Fruit fly (Drosophila melanogaster) whole organism, embryonic: ENCODE results near the gene sage.

Experiments used
- B-H2 ChIP-seq: fragments of 200-800 bp; sonication (Bioruptor generic); optimal IDR thresholded peaks from 2 replicates; lab custom pipeline; 2018; ENCODE audit warnings: missing biosample characterization, mild to moderate bottlenecking, missing genetic modification characterization
- CG10543 ChIP-seq: fragments of 200-800 bp; sonication (Bioruptor generic); optimal IDR thresholded peaks from 3 replicates; lab custom pipeline; 2017; ENCODE audit warnings: missing biosample characterization, mild to moderate bottlenecking, missing genetic modification characterization, moderate library complexity
- CG12391 ChIP-seq: fragments of 200-800 bp; sonication (Bioruptor generic); optimal IDR thresholded peaks from 3 replicates; lab custom pipeline; 2018; ENCODE audit warnings: missing biosample characterization, mild to moderate bottlenecking, missing genetic modification characterization, moderate library complexity
- CG14050 ChIP-seq: fragments of 200-800 bp; sonication (Bioruptor generic); IDR thresholded peaks from 3 replicates; pipeline ENCODE4 v1.3.6; 2022; ENCODE audit warnings: missing biosample characterization, missing genetic modification characterization
- CG15269 ChIP-seq: fragments of 200-800 bp; sonication (Bioruptor generic); optimal IDR thresholded peaks from 2 replicates; lab custom pipeline; 2018; ENCODE audit warnings: missing biosample characterization, mild to moderate bottlenecking, missing genetic modification characterization, moderate library complexity
- CG16863 ChIP-seq: fragments of 200-800 bp; sonication (Bioruptor generic); optimal IDR thresholded peaks from 3 replicates; lab custom pipeline; 2016; ENCODE audit warnings: missing biosample characterization, missing genetic modification characterization
- CG17912 ChIP-seq: fragments of 200-800 bp; sonication (Bioruptor generic); optimal IDR thresholded peaks from 2 replicates; lab custom pipeline; 2018; ENCODE audit warnings: missing biosample characterization, mild to moderate bottlenecking, missing genetic modification characterization
- CG30431 ChIP-seq: fragments of 200-800 bp; sonication (Bioruptor generic); optimal IDR thresholded peaks from 2 replicates; lab custom pipeline; 2017; ENCODE audit warnings: missing biosample characterization, missing genetic modification characterization
- CG31441 ChIP-seq: fragments of 200-800 bp; sonication (Bioruptor generic); IDR thresholded peaks from 2 replicates; pipeline ENCODE4 v1.3.6; 2022; ENCODE audit warnings: missing biosample characterization, missing genetic modification characterization
- CG34224 ChIP-seq: fragments of 200-800 bp; sonication (Bioruptor generic); IDR thresholded peaks from 3 replicates; pipeline ENCODE4 v1.3.6; 2022; ENCODE audit warnings: missing biosample characterization, missing genetic modification characterization; ENCODE audit not compliant: partially characterized antibody
- CG4328 ChIP-seq: fragments of 200-800 bp; sonication (Bioruptor generic); optimal IDR thresholded peaks from 3 replicates; lab custom pipeline; 2017; ENCODE audit warnings: missing biosample characterization, missing genetic modification reagents, missing genetic modification characterization
- CG4730 ChIP-seq: fragments of 200-800 bp; sonication (Bioruptor generic); IDR thresholded peaks from 2 replicates; pipeline ENCODE4 v1.3.6; 2022; ENCODE audit warnings: missing biosample characterization, missing genetic modification characterization
- CG6683 ChIP-seq: fragments of 200-800 bp; sonication (Bioruptor generic); optimal IDR thresholded peaks from 2 replicates; lab custom pipeline; 2017; ENCODE audit warnings: missing biosample characterization, mild to moderate bottlenecking, missing genetic modification characterization, missing genetic modification reagents
- CG7372 ChIP-seq: fragments of 200-800 bp; sonication (Bioruptor generic); IDR thresholded peaks from 2 replicates; pipeline ENCODE4 v1.3.6; 2022; ENCODE audit warnings: missing biosample characterization, missing genetic modification characterization
- CG7745 ChIP-seq: fragments of 200-800 bp; sonication (Bioruptor generic); optimal IDR thresholded peaks from 2 replicates; lab custom pipeline; 2018; ENCODE audit warnings: missing biosample characterization, mild to moderate bottlenecking, missing genetic modification characterization, moderate library complexity
- CG9817 ChIP-seq: fragments of 200-800 bp; sonication (Bioruptor generic); optimal IDR thresholded peaks from 2 replicates; lab custom pipeline; 2018; ENCODE audit warnings: missing biosample characterization, mild to moderate bottlenecking, missing genetic modification characterization, moderate library complexity
- CTCF ChIP-seq: fragments of 200-800 bp; sonication (Bioruptor generic); optimal IDR thresholded peaks from 2 replicates; lab custom pipeline; 2017; ENCODE audit warnings: missing biosample characterization, mild to moderate bottlenecking, missing genetic modification characterization, moderate library complexity
- Doc3 ChIP-seq: fragments of 200-800 bp; sonication (Bioruptor generic); IDR thresholded peaks from 3 replicates; pipeline ENCODE4 v1.3.6; 2022; ENCODE audit warnings: missing biosample characterization, missing genetic modification characterization; ENCODE audit not compliant: partially characterized antibody
- Dp ChIP-seq: fragments of 200-800 bp; sonication (Bioruptor generic); optimal IDR thresholded peaks from 2 replicates; lab custom pipeline; 2018; ENCODE audit warnings: missing biosample characterization, mild to moderate bottlenecking, missing genetic modification characterization, moderate library complexity
- Ets97D ChIP-seq: fragments of 200-800 bp; sonication (Bioruptor generic); optimal IDR thresholded peaks from 3 replicates; lab custom pipeline; 2016; ENCODE audit warnings: missing biosample characterization, missing genetic modification characterization
- Hmr ChIP-seq: fragments of 200-800 bp; sonication (Bioruptor generic); optimal IDR thresholded peaks from 3 replicates; lab custom pipeline; 2017; ENCODE audit warnings: mild to moderate bottlenecking, missing biosample characterization, missing genetic modification reagents, missing genetic modification characterization
- Lim3 ChIP-seq: fragments of 200-800 bp; sonication (Bioruptor generic); IDR thresholded peaks from 2 replicates; pipeline ENCODE4 v1.3.6; 2022; ENCODE audit warnings: missing biosample characterization, missing genetic modification characterization
- Mad ChIP-seq: fragments of 200-800 bp; sonication (Bioruptor generic); optimal IDR thresholded peaks from 2 replicates; lab custom pipeline; 2016; ENCODE audit warnings: missing biosample characterization, missing genetic modification characterization
- Meics ChIP-seq: fragments of 200-800 bp; sonication (Bioruptor generic); optimal IDR thresholded peaks from 2 replicates; lab custom pipeline; 2017; ENCODE audit warnings: missing biosample characterization, mild to moderate bottlenecking, missing genetic modification characterization
- Sin3A ChIP-seq: fragments of >200 bp; optimal IDR thresholded peaks from 2 replicates; lab custom pipeline; 2018
- Six4 ChIP-seq: fragments of 200-800 bp; sonication (Bioruptor generic); optimal IDR thresholded peaks from 2 replicates; lab custom pipeline; 2016; ENCODE audit warnings: missing biosample characterization, missing genetic modification characterization
- Taf1 ChIP-seq: fragments of 200-800 bp; sonication (Bioruptor generic); IDR thresholded peaks from 2 replicates; pipeline ENCODE4 v1.3.6; 2022; ENCODE audit warnings: missing biosample characterization, missing genetic modification characterization
- YL-1 ChIP-seq: fragments of 200-800 bp; sonication (Bioruptor generic); optimal IDR thresholded peaks from 3 replicates; lab custom pipeline; 2017; ENCODE audit warnings: missing biosample characterization, mild to moderate bottlenecking, missing genetic modification characterization
- bab2 ChIP-seq: fragments of 200-800 bp; sonication (Bioruptor generic); optimal IDR thresholded peaks from 2 replicates; lab custom pipeline; 2016; ENCODE audit warnings: missing biosample characterization, missing genetic modification characterization
- bigmax ChIP-seq: fragments of 200-800 bp; sonication (Bioruptor generic); optimal IDR thresholded peaks from 2 replicates; lab custom pipeline; 2018; ENCODE audit warnings: missing biosample characterization, mild to moderate bottlenecking, missing genetic modification characterization
- bowl ChIP-seq: fragments of 200-800 bp; sonication (Bioruptor generic); IDR thresholded peaks from 2 replicates; pipeline ENCODE4 v1.3.6; 2022; ENCODE audit warnings: missing biosample characterization, missing genetic modification characterization
- caup ChIP-seq: fragments of 200-800 bp; sonication (Bioruptor generic); optimal IDR thresholded peaks from 3 replicates; lab custom pipeline; 2017; ENCODE audit warnings: missing biosample characterization, mild to moderate bottlenecking, missing genetic modification characterization, moderate library complexity; ENCODE audit not compliant: severe bottlenecking
- corto ChIP-seq: fragments of 200-800 bp; sonication (Bioruptor generic); optimal IDR thresholded peaks from 2 replicates; lab custom pipeline; 2016; ENCODE audit warnings: missing biosample characterization, mild to moderate bottlenecking, missing genetic modification characterization, moderate library complexity
- dimm ChIP-seq: fragments of 200-800 bp; sonication (Bioruptor generic); IDR thresholded peaks from 2 replicates; pipeline ENCODE4 v1.3.6; 2022; ENCODE audit warnings: missing biosample characterization, missing genetic modification characterization
- fd3F ChIP-seq: fragments of 200-800 bp; sonication (Bioruptor generic); optimal IDR thresholded peaks from 2 replicates; lab custom pipeline; 2018; ENCODE audit warnings: missing biosample characterization, mild to moderate bottlenecking, missing genetic modification characterization, moderate library complexity
- fru ChIP-seq: fragments of >200 bp; optimal IDR thresholded peaks from 2 replicates; lab custom pipeline; 2017
- grau ChIP-seq: fragments of 200-800 bp; optimal IDR thresholded peaks from 3 replicates; lab custom pipeline; 2019; ENCODE audit warnings: missing biosample characterization, mild to moderate bottlenecking, missing genetic modification characterization, moderate library complexity
- hth ChIP-seq: fragments of >200 bp; optimal IDR thresholded peaks from 2 replicates; lab custom pipeline; 2017; ENCODE audit warnings: inconsistent platforms
- lbe ChIP-seq: fragments of 200-800 bp; sonication (Bioruptor generic); optimal IDR thresholded peaks from 2 replicates; lab custom pipeline; 2016; ENCODE audit warnings: missing biosample characterization, mild to moderate bottlenecking, missing genetic modification characterization
- lilli ChIP-seq: fragments of 200-800 bp; sonication (Bioruptor generic); optimal IDR thresholded peaks from 3 replicates; lab custom pipeline; 2016; ENCODE audit warnings: missing biosample characterization, missing genetic modification characterization
- lola ChIP-seq, 3 experiments: fragments of >200 bp in 2 of 3; fragments of 200-800 bp in 1 of 3; sonication (Bioruptor generic) in 1 of 3; optimal IDR thresholded peaks; 2 replicates each; lab custom pipeline; 2017 to 2019; ENCODE audit warnings: missing biosample characterization in 3 of 3, missing genetic modification characterization in 3 of 3, mild to moderate bottlenecking in 1 of 3, moderate library complexity in 1 of 3
- mirr ChIP-seq: fragments of 200-800 bp; sonication (Bioruptor generic); optimal IDR thresholded peaks from 3 replicates; lab custom pipeline; 2018; ENCODE audit warnings: missing biosample characterization, mild to moderate bottlenecking, missing genetic modification characterization
- nau ChIP-seq: fragments of 200-800 bp; sonication (Bioruptor generic); optimal IDR thresholded peaks from 3 replicates; lab custom pipeline; 2017; ENCODE audit warnings: missing biosample characterization, mild to moderate bottlenecking, missing genetic modification characterization, missing genetic modification reagents
- nmo ChIP-seq: fragments of 200-800 bp; sonication (Bioruptor generic); optimal IDR thresholded peaks from 2 replicates; lab custom pipeline; 2018; ENCODE audit warnings: missing biosample characterization, mild to moderate bottlenecking, missing genetic modification characterization, moderate library complexity
- odd ChIP-seq: fragments of 200-800 bp; sonication (Bioruptor generic); optimal IDR thresholded peaks from 2 replicates; lab custom pipeline; 2017; ENCODE audit warnings: missing biosample characterization, mild to moderate bottlenecking, missing genetic modification characterization
- pan ChIP-seq, 4 experiments: fragments of >200 bp in 3 of 4; fragments of 200-800 bp in 1 of 4; sonication (Bioruptor generic) in 1 of 4; optimal IDR thresholded peaks in 3 of 4; IDR thresholded peaks in 1 of 4; 2 replicates each; pipeline versions ENCODE4 v1.3.6 to Lab custom; 2017 to 2022; ENCODE audit warnings: missing biosample characterization in 2 of 4, missing genetic modification characterization in 2 of 4, mixed read lengths in 1 of 4
- ranshi ChIP-seq: fragments of 200-800 bp; sonication (Bioruptor generic); IDR thresholded peaks from 2 replicates; pipeline ENCODE4 v1.3.6; 2022; ENCODE audit warnings: missing biosample characterization, missing genetic modification characterization
- repo ChIP-seq: fragments of 200-800 bp; sonication (Bioruptor generic); optimal IDR thresholded peaks from 2 replicates; lab custom pipeline; 2016; ENCODE audit warnings: missing biosample characterization, missing genetic modification characterization
- tin ChIP-seq: fragments of 200-800 bp; sonication (Bioruptor generic); optimal IDR thresholded peaks from 3 replicates; lab custom pipeline; 2016; ENCODE audit warnings: missing biosample characterization, missing genetic modification characterization
- usp ChIP-seq: fragments of >200 bp; optimal IDR thresholded peaks from 2 replicates; lab custom pipeline; 2017; ENCODE audit warnings: missing biosample characterization, missing genetic modification characterization
- zfh2 ChIP-seq: fragments of 200-800 bp; sonication (Bioruptor generic); optimal IDR thresholded peaks from 2 replicates; lab custom pipeline; 2016; ENCODE audit warnings: missing biosample characterization, missing genetic modification characterization

sage gene

DNA sequence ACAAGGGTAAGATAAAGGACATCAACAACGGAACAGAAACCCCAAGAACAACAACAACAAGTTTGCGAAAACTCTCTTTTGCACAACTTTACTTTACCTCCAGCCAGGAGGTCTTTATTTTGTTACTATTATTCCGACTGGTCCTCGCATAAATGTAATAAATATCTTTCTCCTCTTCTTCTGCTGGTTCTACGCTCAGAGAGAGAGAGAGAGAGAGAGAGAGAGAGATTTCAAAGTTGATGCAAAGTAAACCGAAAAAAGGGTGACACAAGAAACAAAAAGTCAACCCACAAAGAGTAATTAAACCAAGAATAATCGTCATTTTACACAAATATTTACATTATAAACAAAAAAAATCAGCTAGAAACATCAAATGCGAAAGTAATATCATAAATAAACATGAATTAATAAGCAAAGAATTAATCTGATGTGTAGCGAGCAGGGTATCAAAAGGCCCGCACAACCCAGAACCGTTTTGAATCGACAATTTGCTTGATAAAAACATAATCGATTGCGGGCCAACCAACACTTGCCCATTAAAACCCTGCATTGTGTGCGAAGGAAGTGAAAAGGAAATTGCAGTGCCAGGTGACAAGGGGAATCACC, 33.8 kb downstream of the sage start (continued):
- no peak for TF ChIP-seq lola (GFP tag; optimal IDR thresholded peaks at IDR 0.05; lab: Kevin White, UChicago)
- TF ChIP-seq Ets97D, result no peak
- no peak for TF ChIP-seq fru
- no peak for TF ChIP-seq nau
- no peak for TF ChIP-seq CG7745 (tag; lab: Kevin White, UChicago)
- TF ChIP-seq CG16863 (GFP tag; lab: Kevin White, UChicago), result peak; percentile 16
- TF ChIP-seq Meics (GFP tag; lab: Kevin White, UChicago), result peak; percentile 14
- no peak for TF ChIP-seq Mad
- TF ChIP-seq Dp, result no peak
- TF ChIP-seq CG10543, result no peak
- peak; percentile 12 for TF ChIP-seq lilli (GFP tag; lab: Kevin White, UChicago)
- TF ChIP-seq fd3F (GFP tag; lab: Kevin White, UChicago), result no peak
- TF ChIP-seq CG14050, result no peak
- TF ChIP-seq Doc3 (GFP tag; lab: Robert Waterston, UW), result no peak
- no peak for TF ChIP-seq bowl (GFP tag; lab: Robert Waterston, UW)
- TF ChIP-seq hth, result no peak
- no peak for TF ChIP-seq CG17912 (GFP tag; lab: Kevin White, UChicago)
- TF ChIP-seq CG31441, result no peak
- peak; percentile 16 for TF ChIP-seq bab2 (GFP tag; lab: Kevin White, UChicago)
- TF ChIP-seq lbe (GFP tag; lab: Kevin White, UChicago), result no peak
- TF ChIP-seq pan (optimal IDR thresholded peaks at IDR 0.05; lab: Kevin White, UChicago), result no peak
- peak in 1 of 2 experiments; percentile 28 for TF ChIP-seq pan (GFP tag; optimal IDR thresholded peaks at IDR 0.05 in 1 of 2, IDR thresholded peaks at IDR 0.05 in 1 of 2)
- TF ChIP-seq CG4730 (GFP tag; lab: Robert Waterston, UW), result no peak
- TF ChIP-seq dimm, result no peak
- no peak for TF ChIP-seq zfh2 (GFP tag; lab: Kevin White, UChicago)
- TF ChIP-seq CG15269 (tag; lab: Kevin White, UChicago), result no peak
- TF ChIP-seq CG9817 (tag; lab: Kevin White, UChicago), result no peak
- TF ChIP-seq grau, result peak; percentile 4
- no peak for TF ChIP-seq Hmr (GFP tag; lab: Kevin White, UChicago)
- no peak for TF ChIP-seq mirr (GFP tag; lab: Kevin White, UChicago)
- no peak for TF ChIP-seq Sin3A (lab: Kevin White, UChicago)
- TF ChIP-seq B-H2 (GFP tag; lab: Kevin White, UChicago), result no peak
- peak; percentile 1 for TF ChIP-seq nmo (GFP tag; lab: Kevin White, UChicago)
- peak; percentile 5 for TF ChIP-seq tin
- no peak for TF ChIP-seq odd (GFP tag; lab: Kevin White, UChicago)
- TF ChIP-seq corto (GFP tag; lab: Kevin White, UChicago), result no peak
- no peak for TF ChIP-seq usp (GFP tag; lab: Kevin White, UChicago)
- no peak for TF ChIP-seq bigmax (GFP tag; lab: Kevin White, UChicago)
- TF ChIP-seq CG6683 (GFP tag; lab: Kevin White, UChicago), result no peak
- TF ChIP-seq repo (GFP tag; lab: Kevin White, UChicago), result no peak
- no peak for TF ChIP-seq CG4328 (GFP tag; lab: Kevin White, UChicago)
- TF ChIP-seq CTCF (GFP tag; lab: Kevin White, UChicago), result no peak
- TF ChIP-seq CG34224, result no peak
- TF ChIP-seq Lim3 (GFP tag; lab: Robert Waterston, UW), result no peak
- no peak for TF ChIP-seq caup
- no peak for TF ChIP-seq CG7372 (GFP tag; lab: Robert Waterston, UW)
- no peak for TF ChIP-seq YL-1 (GFP tag; lab: Kevin White, UChicago)
- no peak for TF ChIP-seq ranshi (GFP tag; lab: Robert Waterston, UW)
- TF ChIP-seq Six4 (GFP tag; lab: Kevin White, UChicago), result peak; percentile 3
- TF ChIP-seq CG30431, result no peak
- TF ChIP-seq Taf1 (GFP tag; lab: Robert Waterston, UW), result no peak
- TF ChIP-seq CG12391 (tag; lab: Kevin White, UChicago), result peak; percentile 26
